Fruit fly (Drosophila melanogaster) whole organism, pupa: ENCODE results near the gene CG9570.

Experiments used
- CG10348 ChIP-seq: fragments of 200-800 bp; sonication (Bioruptor generic); IDR thresholded peaks from 2 replicates; pipeline ENCODE4 v1.3.6; 2022; ENCODE audit warnings: missing biosample characterization, missing genetic modification characterization
- CG12605 ChIP-seq: fragments of 200-800 bp; sonication (Bioruptor generic); IDR thresholded peaks from 2 replicates; pipeline ENCODE4 v1.3.6; 2022; ENCODE audit warnings: missing biosample characterization, missing genetic modification characterization
- CG13204 ChIP-seq: fragments of 200-800 bp; sonication (Bioruptor generic); optimal IDR thresholded peaks from 2 replicates; lab custom pipeline; 2018; ENCODE audit warnings: missing biosample characterization, mild to moderate bottlenecking, missing genetic modification characterization, moderate library complexity
- CG14655 ChIP-seq: fragments of 200-800 bp; sonication (Bioruptor generic); optimal IDR thresholded peaks from 3 replicates; lab custom pipeline; 2017; ENCODE audit warnings: mild to moderate bottlenecking, missing biosample characterization, missing genetic modification reagents, missing genetic modification characterization
- CG15710 ChIP-seq: fragments of 200-800 bp; sonication (Bioruptor generic); optimal IDR thresholded peaks from 2 replicates; lab custom pipeline; 2018; ENCODE audit warnings: missing biosample characterization, mild to moderate bottlenecking, missing genetic modification characterization, moderate library complexity
- CG17806 ChIP-seq: fragments of 200-800 bp; sonication (Bioruptor generic); optimal IDR thresholded peaks from 2 replicates; lab custom pipeline; 2018; ENCODE audit warnings: missing biosample characterization, mild to moderate bottlenecking, missing genetic modification characterization, moderate library complexity
- CG32121 ChIP-seq: fragments of 200-800 bp; sonication (Bioruptor generic); IDR thresholded peaks from 2 replicates; pipeline ENCODE4 v1.3.6; 2022; ENCODE audit warnings: missing biosample characterization, missing genetic modification characterization
- CG34367 ChIP-seq: fragments of 200-800 bp; sonication (Bioruptor generic); optimal IDR thresholded peaks from 2 replicates; lab custom pipeline; 2018; ENCODE audit warnings: missing biosample characterization, mild to moderate bottlenecking, missing genetic modification characterization
- CG4496 ChIP-seq: fragments of 200-800 bp; sonication (Bioruptor generic); IDR thresholded peaks from 3 replicates; pipeline ENCODE4 v1.3.6; 2022; ENCODE audit warnings: missing biosample characterization, missing genetic modification characterization
- CG8159 ChIP-seq: fragments of 200-800 bp; sonication (Bioruptor generic); optimal IDR thresholded peaks from 3 replicates; lab custom pipeline; 2018; ENCODE audit warnings: missing biosample characterization, mild to moderate bottlenecking, missing genetic modification characterization, moderate library complexity
- CG8301 ChIP-seq: fragments of 200-800 bp; sonication (Bioruptor generic); optimal IDR thresholded peaks from 2 replicates; lab custom pipeline; 2018; ENCODE audit warnings: missing biosample characterization, mild to moderate bottlenecking, missing genetic modification characterization
- CG9948 ChIP-seq: fragments of 200-800 bp; sonication (Bioruptor generic); optimal IDR thresholded peaks from 2 replicates; lab custom pipeline; 2018; ENCODE audit warnings: missing biosample characterization, mild to moderate bottlenecking, missing genetic modification characterization, moderate library complexity
- D1 ChIP-seq: fragments of 200-800 bp; sonication (Bioruptor generic); optimal IDR thresholded peaks from 2 replicates; lab custom pipeline; 2018; ENCODE audit warnings: missing biosample characterization, mild to moderate bottlenecking, missing genetic modification characterization, moderate library complexity
- EcR ChIP-seq: fragments of 200-800 bp; sonication (Bioruptor generic); optimal IDR thresholded peaks from 3 replicates; lab custom pipeline; 2019; ENCODE audit warnings: missing biosample characterization, missing genetic modification characterization, mild to moderate bottlenecking, moderate library complexity, missing genetic modification reagents
- Ets98B ChIP-seq: fragments of 200-800 bp; sonication (Bioruptor generic); IDR thresholded peaks from 2 replicates; pipeline ENCODE4 v1.3.6; 2022; ENCODE audit warnings: missing biosample characterization, missing genetic modification characterization
- Pif1A ChIP-seq: fragments of 200-800 bp; sonication (Bioruptor generic); optimal IDR thresholded peaks from 3 replicates; lab custom pipeline; 2016; ENCODE audit warnings: missing biosample characterization, missing genetic modification characterization
- Pif1B ChIP-seq: fragments of 200-800 bp; sonication (Bioruptor generic); optimal IDR thresholded peaks from 3 replicates; lab custom pipeline; 2016; ENCODE audit warnings: missing biosample characterization, missing genetic modification characterization
- Snoo ChIP-seq: fragments of 200-800 bp; sonication (Bioruptor generic); optimal IDR thresholded peaks from 3 replicates; lab custom pipeline; 2017; ENCODE audit warnings: missing biosample characterization, mild to moderate bottlenecking, missing genetic modification characterization, inconsistent platforms
- fd96Ca ChIP-seq: fragments of 200-800 bp; sonication (Bioruptor generic); IDR thresholded peaks from 3 replicates; pipeline ENCODE4 v1.3.6; 2022; ENCODE audit warnings: missing biosample characterization, missing genetic modification characterization
- gl ChIP-seq: fragments of 200-800 bp; sonication (Bioruptor generic); optimal IDR thresholded peaks from 2 replicates; lab custom pipeline; 2018; ENCODE audit warnings: missing biosample characterization, mild to moderate bottlenecking, missing genetic modification characterization
- rn ChIP-seq: fragments of 200-800 bp; sonication (Bioruptor generic); IDR thresholded peaks from 2 replicates; pipeline ENCODE4 v1.3.6; 2022; ENCODE audit warnings: missing biosample characterization, missing genetic modification characterization

CG9570 gene

DNA sequence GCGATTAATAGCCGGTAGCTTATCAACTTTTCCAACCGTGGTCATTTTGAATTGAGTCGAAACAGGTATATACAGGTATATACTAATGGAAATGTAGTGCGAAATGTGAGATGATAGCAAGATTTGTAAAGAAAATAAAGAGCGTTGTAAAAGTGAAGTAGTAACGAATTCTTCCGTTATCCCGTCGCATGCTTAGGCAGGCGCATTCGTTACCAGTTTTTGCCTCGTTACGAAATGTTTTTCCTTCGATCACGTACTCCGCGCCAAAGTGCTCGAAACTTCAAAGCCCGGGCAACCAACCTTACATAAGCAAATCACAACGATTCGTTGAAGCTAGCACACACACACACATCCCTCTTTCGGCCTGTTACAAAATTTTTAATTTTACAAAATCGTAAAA is at the start of gene CG9570:
Gene CG9570, plus strand, starts transcription at position 301 of the 400 bp plus-strand sequence.
- TF ChIP-seq CG13204 (GFP tag; lab: Kevin White, UChicago), result no peak
- no peak for TF ChIP-seq CG8301
- TF ChIP-seq Pif1A (GFP tag; lab: Kevin White, UChicago), result no peak
- no peak for TF ChIP-seq CG4496 (GFP tag; lab: Robert Waterston, UW)
- no peak for TF ChIP-seq D1
- TF ChIP-seq rn, result no peak
- no peak for TF ChIP-seq CG9948 (tag; lab: Kevin White, UChicago)
- TF ChIP-seq CG34367, result no peak
- no peak for TF ChIP-seq CG32121 (GFP tag; lab: Robert Waterston, UW)
- no peak for TF ChIP-seq CG8159 (tag; lab: Kevin White, UChicago)
- TF ChIP-seq CG17806 (tag; lab: Kevin White, UChicago), result no peak
- no peak for TF ChIP-seq Snoo (tag; lab: Kevin White, UChicago)
- TF ChIP-seq CG12605 (GFP tag; lab: Robert Waterston, UW), result no peak
- no peak for TF ChIP-seq CG14655 (GFP tag; lab: Kevin White, UChicago)
- TF ChIP-seq gl (tag; lab: Kevin White, UChicago), result no peak
- TF ChIP-seq Pif1B (GFP tag; lab: Kevin White, UChicago), result no peak
- TF ChIP-seq CG15710 (tag; lab: Kevin White, UChicago), result no peak
- TF ChIP-seq CG10348, result no peak
- no peak for TF ChIP-seq Ets98B (GFP tag; lab: Robert Waterston, UW)
- TF ChIP-seq EcR (GFP tag; lab: Kevin White, UChicago), result no peak

DNA sequence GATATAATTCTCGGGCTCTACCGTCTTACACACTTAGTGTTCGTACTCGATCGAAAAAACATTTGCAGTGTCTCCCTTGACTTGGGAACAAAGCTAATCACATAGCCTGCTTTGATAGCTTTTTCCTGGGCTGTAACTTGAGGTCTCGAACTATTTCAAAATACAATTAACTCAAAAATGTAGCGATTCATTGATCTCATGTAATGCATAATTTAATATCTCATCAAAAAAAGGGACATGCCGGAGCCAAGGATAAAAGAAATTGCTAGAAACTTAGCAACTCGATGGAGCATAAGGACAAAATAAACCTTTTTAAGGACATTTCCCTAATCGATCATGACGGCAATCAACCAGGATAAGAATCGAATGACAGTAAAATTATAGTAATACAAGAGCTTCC is 49.1 kb upstream of the CG9570 start, which contains the start of gene lky:
Gene lky, minus strand, starts transcription at position 101 of the 400 bp plus-strand sequence.
- TF ChIP-seq CG13204 (GFP tag; lab: Kevin White, UChicago) (no peak), CG17806 (tag; lab: Kevin White, UChicago) (no peak), EcR (GFP tag; lab: Kevin White, UChicago) (no peak), Ets98B (GFP tag; lab: Robert Waterston, UW) (no peak), Pif1B (GFP tag; lab: Kevin White, UChicago) (no peak)
- TF ChIP-seq, all 21 proteins: peak for 0

DNA sequence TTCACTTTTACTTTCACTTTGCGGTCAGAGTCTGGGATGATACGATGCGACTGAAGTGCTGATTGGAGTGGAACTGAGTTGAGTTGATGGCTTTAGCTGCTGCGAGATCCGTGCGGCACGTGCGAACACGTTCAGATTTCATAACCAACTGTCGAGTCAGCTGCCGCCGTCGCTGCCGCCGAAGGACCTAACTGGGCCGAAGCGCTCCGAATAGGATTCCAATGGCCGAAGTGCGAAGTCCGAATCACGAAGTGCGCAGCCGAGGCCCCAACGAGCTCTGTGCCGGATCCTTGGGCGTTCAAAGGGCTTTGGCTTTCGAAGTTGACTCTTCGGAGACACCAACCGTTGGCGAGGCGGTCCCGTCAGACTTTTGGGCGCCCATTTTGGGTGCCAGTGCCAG is 11.5 kb downstream of the CG9570 start, which contains the start of gene Dop2R:
Gene Dop2R, minus strand, starts transcription at position 131 of the 400 bp plus-strand sequence.
- TF ChIP-seq Snoo (tag; lab: Kevin White, UChicago), result no peak
- no peak for TF ChIP-seq gl (tag; lab: Kevin White, UChicago)
- TF ChIP-seq CG4496 (GFP tag; lab: Robert Waterston, UW), result no peak
- no peak for TF ChIP-seq EcR (GFP tag; lab: Kevin White, UChicago)
- no peak for TF ChIP-seq CG32121 (GFP tag; lab: Robert Waterston, UW)
- TF ChIP-seq fd96Ca (GFP tag; lab: Robert Waterston, UW), result no peak
- no peak for TF ChIP-seq Ets98B (GFP tag; lab: Robert Waterston, UW)
- TF ChIP-seq CG34367, result no peak
- TF ChIP-seq D1, result no peak
- TF ChIP-seq CG9948 (tag; lab: Kevin White, UChicago), result no peak
- TF ChIP-seq rn, result no peak
- no peak for TF ChIP-seq Pif1A (GFP tag; lab: Kevin White, UChicago)
- TF ChIP-seq CG13204 (GFP tag; lab: Kevin White, UChicago), result no peak
- no peak for TF ChIP-seq CG8159 (tag; lab: Kevin White, UChicago)

DNA sequence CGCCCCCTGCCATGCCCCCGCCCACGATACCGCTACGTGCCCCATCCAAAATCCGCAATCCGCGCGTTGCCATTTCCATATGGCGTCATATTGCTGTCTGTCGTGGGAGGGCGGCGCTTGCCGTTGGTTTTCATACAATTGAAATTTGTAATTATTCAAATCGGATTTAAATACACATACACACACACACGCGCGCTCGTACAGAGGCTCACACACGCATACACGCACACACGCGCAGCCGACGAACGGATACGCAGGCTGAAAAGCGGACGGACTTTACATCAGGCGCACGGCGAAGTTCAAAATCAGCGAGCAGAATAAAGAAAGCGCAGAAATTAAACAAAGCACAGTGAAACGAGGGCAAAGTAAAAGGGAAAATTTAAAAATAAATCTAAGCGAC is 15.9 kb downstream of the CG9570 start:
- TF ChIP-seq CG4496 (GFP tag; lab: Robert Waterston, UW) (no peak), fd96Ca (GFP tag; lab: Robert Waterston, UW) (no peak), gl (tag; lab: Kevin White, UChicago) (no peak), CG34367 (no peak), Snoo (tag; lab: Kevin White, UChicago) (no peak), CG15710 (tag; lab: Kevin White, UChicago) (no peak), CG9948 (tag; lab: Kevin White, UChicago) (no peak), CG10348 (no peak), CG14655 (GFP tag; lab: Kevin White, UChicago) (no peak), rn (no peak), Pif1A (GFP tag; lab: Kevin White, UChicago) (no peak), D1 (no peak), Pif1B (GFP tag; lab: Kevin White, UChicago) (no peak), CG13204 (GFP tag; lab: Kevin White, UChicago) (no peak), CG8301 (no peak), CG17806 (tag; lab: Kevin White, UChicago) (no peak), Ets98B (GFP tag; lab: Robert Waterston, UW) (no peak), CG12605 (GFP tag; lab: Robert Waterston, UW) (no peak), EcR (GFP tag; lab: Kevin White, UChicago) (no peak)

DNA sequence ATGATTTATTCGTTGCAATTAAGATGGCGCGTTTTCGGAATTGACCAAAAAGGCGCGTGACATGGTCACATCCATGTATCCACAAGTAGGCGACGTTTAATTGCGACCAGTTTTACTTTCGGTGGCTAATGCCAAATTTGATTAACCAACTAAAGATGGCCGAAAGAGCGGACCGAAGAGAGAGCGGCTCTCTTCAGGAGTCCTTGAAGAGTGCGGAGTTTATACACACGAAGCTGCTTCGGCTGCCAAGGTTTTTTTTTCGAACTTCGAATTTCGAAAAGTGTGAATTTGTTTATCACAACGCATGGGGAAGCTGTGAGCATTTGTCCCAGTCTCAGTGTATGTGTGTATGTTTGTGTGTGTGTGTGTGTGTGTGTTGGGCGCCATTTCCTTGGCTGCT is 32.7 kb downstream of the CG9570 start:
- no peak for TF ChIP-seq CG12605 (GFP tag; lab: Robert Waterston, UW)
- no peak for TF ChIP-seq fd96Ca (GFP tag; lab: Robert Waterston, UW)
- TF ChIP-seq CG9948 (tag; lab: Kevin White, UChicago), result no peak
- no peak for TF ChIP-seq CG32121 (GFP tag; lab: Robert Waterston, UW)
- TF ChIP-seq CG8159 (tag; lab: Kevin White, UChicago), result no peak
- TF ChIP-seq Snoo (tag; lab: Kevin White, UChicago), result no peak
- TF ChIP-seq gl (tag; lab: Kevin White, UChicago), result no peak
- no peak for TF ChIP-seq CG4496 (GFP tag; lab: Robert Waterston, UW)
- TF ChIP-seq D1, result no peak
- no peak for TF ChIP-seq Pif1A (GFP tag; lab: Kevin White, UChicago)
- no peak for TF ChIP-seq CG8301
- no peak for TF ChIP-seq CG13204 (GFP tag; lab: Kevin White, UChicago)

DNA sequence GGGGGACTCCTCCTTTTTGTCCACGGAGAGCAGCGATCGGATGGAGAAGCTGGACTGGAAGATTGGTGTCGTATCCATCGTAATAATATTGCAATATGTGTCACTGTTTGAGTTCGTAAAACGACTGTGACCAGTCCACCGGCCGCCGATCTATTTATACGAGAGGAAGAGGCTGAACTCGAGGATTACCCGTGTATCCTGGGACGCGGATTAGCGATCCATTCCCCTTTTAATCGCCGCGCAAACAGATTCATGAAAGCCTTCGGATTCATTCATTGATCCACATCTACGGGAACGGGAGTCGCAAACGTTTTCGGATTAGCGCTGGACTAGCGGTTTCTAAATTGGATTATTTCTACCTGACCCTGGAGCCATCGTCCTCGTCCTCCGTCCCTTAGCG is 41.2 kb downstream of the CG9570 start, which contains the start of gene fd19B:
Gene fd19B, minus strand, starts transcription at position 101 of the 400 bp plus-strand sequence.
- no peak for TF ChIP-seq CG13204 (GFP tag; lab: Kevin White, UChicago)
- no peak for TF ChIP-seq CG8301
- no peak for TF ChIP-seq EcR (GFP tag; lab: Kevin White, UChicago)
- TF ChIP-seq CG12605 (GFP tag; lab: Robert Waterston, UW), result no peak
- TF ChIP-seq CG14655 (GFP tag; lab: Kevin White, UChicago), result no peak
- TF ChIP-seq, all 21 proteins: peak for 0
